Fruit fly (Drosophila melanogaster): ENCODE results near the gene CG13731.

DNA sequence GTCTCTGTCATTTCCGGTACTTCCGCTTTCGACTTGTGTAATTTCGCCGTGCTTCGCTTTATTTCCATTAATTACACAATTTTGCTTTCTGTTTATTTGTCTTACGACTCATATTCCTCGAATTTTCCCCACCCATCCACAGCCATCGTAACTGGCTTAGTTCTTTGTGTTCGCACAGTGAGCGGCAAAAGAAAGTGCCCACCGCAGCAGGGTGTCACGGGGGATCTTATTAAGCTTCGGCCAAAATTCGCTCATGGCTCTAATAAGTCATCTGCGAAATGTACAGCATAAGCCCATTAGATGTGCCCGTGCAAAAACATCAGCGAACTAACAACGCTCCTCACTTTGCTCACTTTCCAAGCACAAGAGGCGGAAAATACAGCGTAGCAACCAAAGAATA lies 13.6 kb upstream of the CG13731 start:
- no peak for TF ChIP-seq CG7045 (GFP tag; optimal IDR thresholded peaks at IDR 0.05)
- TF ChIP-seq Clk (GFP tag; optimal IDR thresholded peaks at IDR 0.05) = no peak
- no peak for TF ChIP-seq Mnt (GFP tag; optimal IDR thresholded peaks at IDR 0.05)
- no peak for TF ChIP-seq kay (GFP tag; ENCODE audit: borderline replicate concordance)
- no peak for TF ChIP-seq Hr96 (GFP tag; optimal IDR thresholded peaks at IDR 0.05)
- no peak for TF ChIP-seq tj (GFP tag; optimal IDR thresholded peaks at IDR 0.05)

Data from whole organism, adult.